Fruit fly (Drosophila melanogaster): ENCODE measurements around the gene disco.

disco gene

dm6 chrX:16205139-16205538 lies 11.4 kb downstream of the disco start (continued):
- TF ChIP-seq CG3032 (tag; optimal IDR thresholded peaks at IDR 0.05) (peak; percentile 29), Ets21C (GFP tag; optimal IDR thresholded peaks at IDR 0.05) (no peak)

- TF ChIP-seq CG4318 (GFP tag; optimal IDR thresholded peaks at IDR 0.05) (no peak), Sox102F (GFP tag; optimal IDR thresholded peaks at IDR 0.05) (no peak), CG32006 (GFP tag; optimal IDR thresholded peaks at IDR 0.05) (no peak), Hr4 (GFP tag; optimal IDR thresholded peaks at IDR 0.05) (no peak), CG6276 (GFP tag; optimal IDR thresholded peaks at IDR 0.05) (no peak), Blimp-1 (GFP tag; optimal IDR thresholded peaks at IDR 0.05) (no peak), Ets96B (tag; optimal IDR thresholded peaks at IDR 0.05) (no peak), CG11762 (GFP tag; optimal IDR thresholded peaks at IDR 0.05; ENCODE audit: insufficient read depth) (no peak), ss (GFP tag; optimal IDR thresholded peaks at IDR 0.05) (no peak), salr (GFP tag; optimal IDR thresholded peaks at IDR 0.05) (no peak), Eip75B (GFP tag; optimal IDR thresholded peaks at IDR 0.05) (no peak), eg (GFP tag; IDR thresholded peaks at IDR 0.05) (no peak), achi (GFP tag; optimal IDR thresholded peaks at IDR 0.05) (no peak)
Observed at dm6 chrX:16204623-16205022, 11.9 kb downstream of the disco start.

DNA sequence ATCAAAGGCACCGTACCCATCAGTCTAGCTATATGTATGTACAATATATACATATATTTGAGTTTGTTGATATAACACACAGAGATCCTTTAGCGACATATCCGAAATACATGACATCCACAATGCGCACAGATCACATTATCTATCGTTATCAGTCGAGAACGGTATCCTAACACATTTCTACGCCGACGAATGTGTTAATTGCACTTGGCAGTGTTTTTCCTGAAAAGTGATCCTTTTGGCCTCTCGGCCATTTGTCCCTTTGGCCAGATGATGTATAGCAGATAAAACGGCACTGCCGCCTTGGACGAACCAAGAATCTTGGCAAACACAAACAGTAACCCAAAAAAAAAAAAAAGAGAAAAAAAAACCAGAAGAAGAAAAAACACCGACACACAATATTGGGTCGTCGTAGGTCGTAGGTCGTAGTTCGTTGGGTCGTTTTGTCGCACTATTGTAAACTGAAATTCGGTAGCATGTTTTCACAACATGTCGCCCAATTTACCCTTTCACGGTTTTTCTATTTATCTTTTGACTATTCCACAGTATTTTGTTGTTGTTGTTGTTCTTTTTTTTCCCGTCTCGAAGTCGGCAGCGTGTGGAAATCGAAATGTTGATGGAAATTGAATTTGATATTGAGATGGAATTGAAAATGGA lies 13.2 kb downstream of the disco start:
- no peak for TF ChIP-seq vri (GFP tag; optimal IDR thresholded peaks at IDR 0.05)
- TF ChIP-seq Sox14 (GFP tag; optimal IDR thresholded peaks at IDR 0.05): no peak
- peak; percentile 1 for TF ChIP-seq fkh (GFP tag; optimal IDR thresholded peaks at IDR 0.05)
- TF ChIP-seq Hr4 (GFP tag; optimal IDR thresholded peaks at IDR 0.05): no peak
- no peak for TF ChIP-seq esn (GFP tag; optimal IDR thresholded peaks at IDR 0.05)
- no peak for TF ChIP-seq Blimp-1 (GFP tag; optimal IDR thresholded peaks at IDR 0.05)
- no peak for TF ChIP-seq fd59A (GFP tag; optimal IDR thresholded peaks at IDR 0.05)

- no peak for TF ChIP-seq Eip93F (GFP tag; optimal IDR thresholded peaks at IDR 0.05)
- TF ChIP-seq svp (GFP tag): peak; percentile 44
- no peak for TF ChIP-seq CG10631 (GFP tag; optimal IDR thresholded peaks at IDR 0.05)
Observed at dm6 chrX:16193814-16194213, 22.7 kb downstream of the disco start.

DNA sequence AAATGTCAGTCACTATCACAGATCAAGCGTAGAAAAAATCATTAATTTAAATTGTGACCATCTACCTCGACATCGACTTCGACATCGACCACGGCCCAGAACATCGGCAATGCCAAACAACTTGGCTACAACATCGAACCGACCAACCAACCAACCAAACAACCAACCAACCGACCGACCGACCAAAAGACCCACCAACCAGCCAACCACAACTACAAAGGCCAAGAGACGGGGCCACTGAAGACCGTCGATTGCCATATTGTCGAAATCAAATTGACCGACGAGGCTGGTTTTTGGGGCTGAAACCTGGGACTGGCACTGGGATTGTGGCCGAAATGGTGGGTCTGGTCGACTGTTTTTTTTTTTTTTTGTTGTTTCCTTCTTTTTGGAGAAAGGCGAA lies 41.5 kb downstream of the disco start:
- TF ChIP-seq Gug (GFP tag; IDR thresholded peaks at IDR 0.05) (no peak), CG6792 (GFP tag; optimal IDR thresholded peaks at IDR 0.05) (no peak), Sox102F (GFP tag; optimal IDR thresholded peaks at IDR 0.05) (no peak)

DNA sequence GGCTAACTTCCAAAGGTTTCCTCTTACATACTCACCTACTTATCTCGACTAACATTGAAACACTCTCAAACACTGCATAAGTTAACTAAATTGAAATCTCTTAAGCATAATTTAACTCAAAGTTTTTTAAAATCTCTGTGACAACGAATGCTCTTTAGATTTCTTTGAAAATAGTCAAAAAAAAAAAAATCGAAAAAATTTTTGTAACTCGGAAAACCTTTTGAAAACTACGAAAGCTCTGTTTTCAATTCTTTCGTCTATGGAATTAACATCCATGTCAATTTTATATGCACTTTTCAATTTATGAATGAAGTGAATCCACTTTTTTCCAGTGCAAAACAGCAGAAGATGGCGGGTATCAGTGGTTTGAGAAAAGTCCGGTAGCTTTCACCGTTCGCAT lies 45.1 kb downstream of the disco start:
- no peak for TF ChIP-seq Hr38 (GFP tag; optimal IDR thresholded peaks at IDR 0.05)
- no peak for TF ChIP-seq pdm3 (GFP tag; optimal IDR thresholded peaks at IDR 0.05)
- TF ChIP-seq Lpt (GFP tag; optimal IDR thresholded peaks at IDR 0.05): no peak
- no peak for TF ChIP-seq CG6854 (GFP tag; optimal IDR thresholded peaks at IDR 0.05)
- TF ChIP-seq CG6276 (GFP tag; optimal IDR thresholded peaks at IDR 0.05): no peak
- peak; percentile 14 for TF ChIP-seq Eip78C (GFP tag)
- no peak for TF ChIP-seq achi (GFP tag; optimal IDR thresholded peaks at IDR 0.05)
- TF ChIP-seq Met (GFP tag; optimal IDR thresholded peaks at IDR 0.05): no peak

All from whole organism, prepupa.